Fruit fly (Drosophila melanogaster) whole organism, embryonic: ENCODE results near the gene Sclp.

Experiments used
- Bdp1 ChIP-seq: fragments of 200-800 bp; sonication (Bioruptor generic); optimal IDR thresholded peaks from 3 replicates; lab custom pipeline; 2016; ENCODE audit warnings: missing biosample characterization, missing genetic modification characterization
- Bgb ChIP-seq: fragments of 200-800 bp; sonication (Bioruptor generic); IDR thresholded peaks from 2 replicates; pipeline ENCODE4 v1.3.6; 2022; ENCODE audit warnings: missing biosample characterization, missing genetic modification characterization; ENCODE audit not compliant: partially characterized antibody
- CG1024 ChIP-seq: fragments of 200-800 bp; sonication (Bioruptor generic); IDR thresholded peaks from 2 replicates; pipeline ENCODE4 v1.3.6; 2022; ENCODE audit warnings: missing biosample characterization, missing genetic modification characterization
- CG11456 ChIP-seq: fragments of 200-800 bp; sonication (Bioruptor generic); IDR thresholded peaks from 3 replicates; pipeline ENCODE4 v1.3.6; 2022; ENCODE audit warnings: missing biosample characterization, missing genetic modification characterization
- CG11723 ChIP-seq: fragments of 200-800 bp; sonication (Bioruptor generic); optimal IDR thresholded peaks from 2 replicates; lab custom pipeline; 2017; ENCODE audit warnings: missing biosample characterization, mild to moderate bottlenecking, missing genetic modification characterization
- CG12942 ChIP-seq: fragments of 200-800 bp; sonication (Bioruptor generic); optimal IDR thresholded peaks from 3 replicates; lab custom pipeline; 2016; ENCODE audit warnings: missing biosample characterization, missing genetic modification characterization
- CG13424 ChIP-seq: fragments of 200-800 bp; sonication (Bioruptor generic); optimal IDR thresholded peaks from 2 replicates; lab custom pipeline; 2019; ENCODE audit warnings: missing biosample characterization, mild to moderate bottlenecking, missing genetic modification characterization, moderate library complexity
- CG14050 ChIP-seq: fragments of 200-800 bp; sonication (Bioruptor generic); IDR thresholded peaks from 3 replicates; pipeline ENCODE4 v1.3.6; 2022; ENCODE audit warnings: missing biosample characterization, missing genetic modification characterization
- CG14710 ChIP-seq: fragments of 200-800 bp; sonication (Bioruptor generic); optimal IDR thresholded peaks from 3 replicates; lab custom pipeline; 2019; ENCODE audit warnings: missing biosample characterization, mild to moderate bottlenecking, missing genetic modification characterization, moderate library complexity
- CG14860 ChIP-seq: fragments of 200-800 bp; sonication (Bioruptor generic); IDR thresholded peaks from 3 replicates; pipeline ENCODE4 v1.3.6; 2022; ENCODE audit warnings: missing biosample characterization, missing genetic modification characterization; ENCODE audit not compliant: partially characterized antibody
- CG1529 ChIP-seq: fragments of 200-800 bp; sonication (Bioruptor generic); optimal IDR thresholded peaks from 3 replicates; lab custom pipeline; 2018; ENCODE audit warnings: missing biosample characterization, missing genetic modification characterization
- CG15514 ChIP-seq: fragments of 200-800 bp; sonication (Bioruptor generic); optimal IDR thresholded peaks from 3 replicates; lab custom pipeline; 2017; ENCODE audit warnings: missing biosample characterization, missing genetic modification characterization, mild to moderate bottlenecking, moderate library complexity, missing genetic modification reagents
- CG15696 ChIP-seq: fragments of 200-800 bp; sonication (Bioruptor generic); optimal IDR thresholded peaks from 2 replicates; lab custom pipeline; 2019; ENCODE audit warnings: missing biosample characterization, mild to moderate bottlenecking, missing genetic modification characterization, moderate library complexity
- CG1647 ChIP-seq: fragments of 200-800 bp; sonication (Bioruptor generic); optimal IDR thresholded peaks from 3 replicates; lab custom pipeline; 2016; ENCODE audit warnings: missing biosample characterization, missing genetic modification characterization
- CG17359 ChIP-seq: fragments of 200-800 bp; sonication (Bioruptor generic); optimal IDR thresholded peaks from 3 replicates; lab custom pipeline; 2018; ENCODE audit warnings: missing biosample characterization, mild to moderate bottlenecking, missing genetic modification characterization, moderate library complexity
- CG2202 ChIP-seq: fragments of 200-800 bp; sonication (Bioruptor generic); optimal IDR thresholded peaks from 2 replicates; lab custom pipeline; 2018; ENCODE audit warnings: missing biosample characterization, mild to moderate bottlenecking, missing genetic modification characterization
- CG2678 ChIP-seq: fragments of 200-800 bp; sonication (Bioruptor generic); optimal IDR thresholded peaks from 3 replicates; lab custom pipeline; 2019; ENCODE audit warnings: missing biosample characterization, mild to moderate bottlenecking, missing genetic modification characterization, moderate library complexity
- CG2875 ChIP-seq: fragments of 200-800 bp; sonication (Bioruptor generic); optimal IDR thresholded peaks from 2 replicates; lab custom pipeline; 2017; ENCODE audit warnings: missing biosample characterization, mild to moderate bottlenecking, missing genetic modification characterization, missing genetic modification reagents
- CG33557 ChIP-seq: fragments of 200-800 bp; sonication (Bioruptor generic); optimal IDR thresholded peaks from 2 replicates; lab custom pipeline; 2019; ENCODE audit warnings: missing biosample characterization, mild to moderate bottlenecking, missing genetic modification characterization, moderate library complexity
- CG3407 ChIP-seq: fragments of 200-800 bp; sonication (Bioruptor generic); optimal IDR thresholded peaks from 2 replicates; lab custom pipeline; 2018; ENCODE audit warnings: missing biosample characterization, mild to moderate bottlenecking, missing genetic modification characterization
- CG34224 ChIP-seq: fragments of 200-800 bp; sonication (Bioruptor generic); IDR thresholded peaks from 3 replicates; pipeline ENCODE4 v1.3.6; 2022; ENCODE audit warnings: missing biosample characterization, missing genetic modification characterization; ENCODE audit not compliant: partially characterized antibody
- CG34376 ChIP-seq: fragments of 200-800 bp; sonication (Bioruptor generic); optimal IDR thresholded peaks from 2 replicates; lab custom pipeline; 2018; ENCODE audit warnings: missing biosample characterization, mild to moderate bottlenecking, missing genetic modification characterization
- CG4282 ChIP-seq: fragments of 200-800 bp; sonication (Bioruptor generic); optimal IDR thresholded peaks from 2 replicates; lab custom pipeline; 2016; ENCODE audit warnings: missing biosample characterization, missing genetic modification characterization
- CG7271 ChIP-seq: fragments of 200-800 bp; sonication (Bioruptor generic); optimal IDR thresholded peaks from 2 replicates; lab custom pipeline; 2018; ENCODE audit warnings: missing biosample characterization, mild to moderate bottlenecking, missing genetic modification characterization, moderate library complexity
- CG8924 ChIP-seq: fragments of 200-800 bp; optimal IDR thresholded peaks from 3 replicates; lab custom pipeline; 2019; ENCODE audit warnings: missing biosample characterization, mild to moderate bottlenecking, missing genetic modification characterization, moderate library complexity
- CrebB ChIP-seq: fragments of 200-800 bp; sonication (Bioruptor generic); optimal IDR thresholded peaks from 3 replicates; lab custom pipeline; 2018; ENCODE audit warnings: missing biosample characterization, mild to moderate bottlenecking, missing genetic modification characterization
- Dip2 ChIP-seq: fragments of 200-800 bp; sonication (Bioruptor generic); IDR thresholded peaks from 2 replicates; pipeline ENCODE4 v1.3.6; 2022; ENCODE audit warnings: missing biosample characterization, missing genetic modification characterization
- Doc3 ChIP-seq: fragments of 200-800 bp; sonication (Bioruptor generic); IDR thresholded peaks from 3 replicates; pipeline ENCODE4 v1.3.6; 2022; ENCODE audit warnings: missing biosample characterization, missing genetic modification characterization; ENCODE audit not compliant: partially characterized antibody
- HLH54F ChIP-seq: fragments of 200-800 bp; sonication (Bioruptor generic); optimal IDR thresholded peaks from 3 replicates; lab custom pipeline; 2016; ENCODE audit warnings: missing biosample characterization, missing genetic modification characterization
- Vsx1 ChIP-seq: fragments of 200-800 bp; sonication (Bioruptor generic); optimal IDR thresholded peaks from 2 replicates; lab custom pipeline; 2017; ENCODE audit warnings: missing biosample characterization, mild to moderate bottlenecking, missing genetic modification characterization, missing genetic modification reagents
- ac ChIP-seq: fragments of 200-800 bp; sonication (Bioruptor generic); optimal IDR thresholded peaks from 3 replicates; lab custom pipeline; 2017; ENCODE audit warnings: missing biosample characterization, mild to moderate bottlenecking, missing genetic modification characterization
- ash1 ChIP-seq: fragments of 200-800 bp; sonication (Bioruptor generic); optimal IDR thresholded peaks from 2 replicates; lab custom pipeline; 2018; ENCODE audit warnings: missing biosample characterization, mild to moderate bottlenecking, missing genetic modification characterization
- bowl ChIP-seq: fragments of 200-800 bp; sonication (Bioruptor generic); IDR thresholded peaks from 2 replicates; pipeline ENCODE4 v1.3.6; 2022; ENCODE audit warnings: missing biosample characterization, missing genetic modification characterization
- cato ChIP-seq: fragments of 200-800 bp; sonication (Bioruptor generic); optimal IDR thresholded peaks from 2 replicates; lab custom pipeline; 2016; ENCODE audit warnings: missing biosample characterization, missing genetic modification characterization, borderline replicate concordance
- danr ChIP-seq: fragments of 200-800 bp; sonication (Bioruptor generic); IDR thresholded peaks from 2 replicates; pipeline ENCODE4 v1.3.6; 2022; ENCODE audit warnings: missing biosample characterization, missing genetic modification characterization
- dysf ChIP-seq: fragments of 200-800 bp; sonication (Bioruptor generic); IDR thresholded peaks from 3 replicates; pipeline ENCODE4 v1.3.6; 2022; ENCODE audit warnings: missing biosample characterization, missing genetic modification characterization
- emc ChIP-seq: fragments of 200-800 bp; sonication (Bioruptor generic); optimal IDR thresholded peaks from 2 replicates; lab custom pipeline; 2016; ENCODE audit warnings: missing biosample characterization, missing genetic modification characterization
- gcm ChIP-seq: fragments of 200-800 bp; sonication (Bioruptor generic); optimal IDR thresholded peaks from 2 replicates; lab custom pipeline; 2019; ENCODE audit warnings: missing biosample characterization, mild to moderate bottlenecking, missing genetic modification characterization, moderate library complexity
- gsb-n ChIP-seq: fragments of 200-800 bp; sonication (Bioruptor generic); optimal IDR thresholded peaks from 3 replicates; lab custom pipeline; 2018; ENCODE audit warnings: missing biosample characterization, mild to moderate bottlenecking, missing genetic modification characterization
- insv ChIP-seq, 2 experiments: fragments of 200-800 bp; sonication (Bioruptor generic); optimal IDR thresholded peaks; 3 replicates each; lab custom pipeline; 2016 to 2018; ENCODE audit warnings: missing biosample characterization in 2 of 2, missing genetic modification characterization in 2 of 2
- lmd ChIP-seq: fragments of 200-800 bp; sonication (Bioruptor generic); IDR thresholded peaks from 2 replicates; pipeline ENCODE4 v1.3.6; 2022; ENCODE audit warnings: missing biosample characterization, missing genetic modification characterization
- mld ChIP-seq: fragments of 200-800 bp; sonication (Bioruptor generic); IDR thresholded peaks from 3 replicates; pipeline ENCODE4 v1.3.6; 2022; ENCODE audit warnings: missing biosample characterization, missing genetic modification characterization; ENCODE audit not compliant: partially characterized antibody
- repo ChIP-seq: fragments of 200-800 bp; sonication (Bioruptor generic); optimal IDR thresholded peaks from 2 replicates; lab custom pipeline; 2016; ENCODE audit warnings: missing biosample characterization, missing genetic modification characterization
- slou ChIP-seq: fragments of 200-800 bp; sonication (Bioruptor generic); optimal IDR thresholded peaks from 3 replicates; lab custom pipeline; 2016; ENCODE audit warnings: missing biosample characterization, missing genetic modification characterization
- sob ChIP-seq: fragments of 200-800 bp; sonication (Bioruptor generic); IDR thresholded peaks from 2 replicates; pipeline ENCODE4 v1.3.6; 2022; ENCODE audit warnings: missing biosample characterization, missing genetic modification characterization
- ssp ChIP-seq: fragments of 200-800 bp; sonication (Bioruptor generic); IDR thresholded peaks from 2 replicates; pipeline ENCODE4 v1.3.6; 2022; ENCODE audit warnings: missing biosample characterization, missing genetic modification characterization
- tio ChIP-seq: fragments of 200-800 bp; sonication (Bioruptor generic); optimal IDR thresholded peaks from 2 replicates; lab custom pipeline; 2017; ENCODE audit warnings: missing biosample characterization, missing genetic modification characterization, inconsistent platforms
- toy ChIP-seq: fragments of 200-800 bp; sonication (Bioruptor generic); IDR thresholded peaks from 2 replicates; pipeline ENCODE4 v1.3.6; 2022; ENCODE audit warnings: missing biosample characterization, missing genetic modification characterization
- trh ChIP-seq: fragments of 200-800 bp; sonication (Bioruptor generic); optimal IDR thresholded peaks from 2 replicates; lab custom pipeline; 2016; ENCODE audit warnings: missing biosample characterization, missing genetic modification characterization
- wor ChIP-seq: fragments of 200-800 bp; sonication (Bioruptor generic); IDR thresholded peaks from 2 replicates; pipeline ENCODE4 v1.3.6; 2022; ENCODE audit warnings: missing biosample characterization, missing genetic modification characterization

The Sclp gene

dm6 chrX:11920959-11921358 is 3.5 kb downstream of the Sclp start (continued):
- TF ChIP-seq CG11723 (GFP tag; lab: Kevin White, UChicago) (peak; percentile 77), CG34224 (GFP tag; lab: Robert Waterston, UW) (no peak), CG12942 (GFP tag; lab: Kevin White, UChicago) (peak; percentile 72), CG2875 (GFP tag; lab: Kevin White, UChicago) (peak; percentile 80), CG14860 (no peak), CG14050 (GFP tag; lab: Robert Waterston, UW) (peak; percentile 84), dysf (peak; percentile 95), CG33557 (GFP tag; lab: Kevin White, UChicago) (peak; percentile 79), HLH54F (peak; percentile 55), CG4282 (GFP tag; lab: Kevin White, UChicago) (no peak), CG15514 (GFP tag; lab: Kevin White, UChicago) (peak; percentile 73), CG2202 (tag; lab: Kevin White, UChicago) (peak; percentile 69), danr (GFP tag; lab: Robert Waterston, UW) (peak; percentile 88), CG11456 (peak; percentile 86), gcm (GFP tag; lab: Kevin White, UChicago) (peak; percentile 86), slou (peak; percentile 86), tio (GFP tag; lab: Kevin White, UChicago) (peak; percentile 78), wor (peak; percentile 83), lmd (GFP tag; lab: Robert Waterston, UW) (peak; percentile 91), CG34376 (GFP tag; lab: Kevin White, UChicago) (peak; percentile 82), CG1529 (GFP tag; lab: Kevin White, UChicago) (peak; percentile 84), cato (GFP tag; lab: Kevin White, UChicago) (peak; percentile 81), CG2678 (tag; lab: Kevin White, UChicago) (peak; percentile 97), ssp (peak; percentile 82), CG8924 (tag; lab: Kevin White, UChicago) (peak; percentile 95), CG1647 (GFP tag; lab: Kevin White, UChicago) (peak; percentile 41), mld (no peak), gsb-n (tag; lab: Kevin White, UChicago) (peak; percentile 84), CG17359 (tag; lab: Kevin White, UChicago) (peak; percentile 93), CrebB (peak; percentile 86), insv (GFP tag; optimal IDR thresholded peaks at IDR 0.05; lab: Kevin White, UChicago) (peak in 1 of 2 experiments; percentile 58), Vsx1 (GFP tag; lab: Kevin White, UChicago) (peak; percentile 90), CG3407 (GFP tag; lab: Kevin White, UChicago) (peak; percentile 79), bowl (peak; percentile 54; the same call in 1 of the 2 replicates), Bdp1 (GFP tag; lab: Kevin White, UChicago) (peak; percentile 25), ac (GFP tag; lab: Kevin White, UChicago) (no peak), CG1024 (GFP tag; lab: Robert Waterston, UW) (no peak), Doc3 (no peak), trh (peak; percentile 82), toy (GFP tag; lab: Robert Waterston, UW) (peak; percentile 65), Bgb (GFP tag; lab: Robert Waterston, UW) (no peak), CG15696 (tag; lab: Kevin White, UChicago) (peak; percentile 58), emc (GFP tag; lab: Kevin White, UChicago) (no peak), repo (GFP tag; lab: Kevin White, UChicago) (peak; percentile 1), Dip2 (GFP tag; lab: Robert Waterston, UW) (0 out of 2 replicates have a peak, but pooled peaks have one; percentile 19), sob (peak; percentile 90), CG14710 (tag; lab: Kevin White, UChicago) (peak; percentile 89), CG13424 (tag; lab: Kevin White, UChicago) (peak; percentile 95), CG7271 (tag; lab: Kevin White, UChicago) (peak; percentile 8), ash1 (GFP tag; lab: Kevin White, UChicago) (no peak)
